Worm (Caenorhabditis elegans): ENCODE data around the gene srx-122.

srx-122 gene

DNA sequence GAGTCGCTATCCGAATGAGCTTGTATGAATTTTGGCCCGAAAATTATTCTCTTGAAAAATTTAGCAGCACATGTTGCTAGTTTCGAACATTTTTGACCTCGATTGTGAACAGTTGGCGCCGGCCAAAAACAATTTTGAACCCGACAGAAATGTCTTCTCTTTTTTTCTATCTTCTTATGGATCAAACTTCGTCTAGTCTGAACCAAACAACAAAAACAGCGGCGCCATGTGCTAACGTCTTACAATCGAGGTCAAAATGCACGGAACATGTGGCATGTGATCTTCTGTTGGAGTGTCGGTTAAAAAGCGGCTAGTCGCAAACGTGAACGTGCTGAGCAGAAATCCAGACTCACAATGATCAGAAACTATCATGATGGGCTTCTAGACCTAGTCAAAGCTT, 21.5 kb downstream of the srx-122 start:
- peak; percentile 9 for TF ChIP-seq K12H6.12 (tag; optimal IDR thresholded peaks at IDR 0.05)
- TF ChIP-seq unc-130 (GFP tag; optimal IDR thresholded peaks at IDR 0.05), result no peak
- TF ChIP-seq mcd-1 (GFP tag; IDR thresholded peaks at IDR 0.05), result no peak
- TF ChIP-seq F23B12.7 (tag; optimal IDR thresholded peaks at IDR 0.05; ENCODE audit: insufficient read depth), result no peak

- TF ChIP-seq ceh-40 (GFP tag; IDR thresholded peaks at IDR 0.05), result no peak
- TF ChIP-seq C06A6.2 (GFP tag; conservative IDR thresholded peaks at IDR 0.05), result no peak
- no peak for TF ChIP-seq ets-4 (GFP tag; optimal IDR thresholded peaks at IDR 0.05)
- no peak for TF ChIP-seq ceh-58 (GFP tag; IDR thresholded peaks at IDR 0.05)
- no peak for TF ChIP-seq tlf-1 (GFP tag; optimal IDR thresholded peaks at IDR 0.05)
- no peak for TF ChIP-seq pbrm-1 (GFP tag; IDR thresholded peaks at IDR 0.05)
- TF ChIP-seq Y53F4B.3 (GFP tag; IDR thresholded peaks at IDR 0.05), result no peak
- no peak for TF ChIP-seq fkh-3 (tag; optimal IDR thresholded peaks at IDR 0.05)
- no peak for TF ChIP-seq F52B5.7 (tag; optimal IDR thresholded peaks at IDR 0.05)
- no peak for TF ChIP-seq somi-1 (GFP tag; optimal IDR thresholded peaks at IDR 0.05)
- TF ChIP-seq aptf-3 (GFP tag; IDR thresholded peaks at IDR 0.05), result no peak
- TF ChIP-seq lin-40 (tag; optimal IDR thresholded peaks at IDR 0.05), result no peak
- no peak for TF ChIP-seq nhr-179 (tag; optimal IDR thresholded peaks at IDR 0.05)
- TF ChIP-seq F57A8.1 (GFP tag; optimal IDR thresholded peaks at IDR 0.05), result no peak
- TF ChIP-seq nhr-90 (tag; optimal IDR thresholded peaks at IDR 0.05), result no peak
- no peak for TF ChIP-seq lin-35 (GFP tag; optimal IDR thresholded peaks at IDR 0.05)
- TF ChIP-seq akir-1 (GFP tag; optimal IDR thresholded peaks at IDR 0.05), result no peak
Observed at ce11 chrV:3275033-3275432, 22.6 kb downstream of the srx-122 start, which contains the start of gene T28A11.3. Gene T28A11.3, plus strand, starts transcription at chrV:3275333.

DNA sequence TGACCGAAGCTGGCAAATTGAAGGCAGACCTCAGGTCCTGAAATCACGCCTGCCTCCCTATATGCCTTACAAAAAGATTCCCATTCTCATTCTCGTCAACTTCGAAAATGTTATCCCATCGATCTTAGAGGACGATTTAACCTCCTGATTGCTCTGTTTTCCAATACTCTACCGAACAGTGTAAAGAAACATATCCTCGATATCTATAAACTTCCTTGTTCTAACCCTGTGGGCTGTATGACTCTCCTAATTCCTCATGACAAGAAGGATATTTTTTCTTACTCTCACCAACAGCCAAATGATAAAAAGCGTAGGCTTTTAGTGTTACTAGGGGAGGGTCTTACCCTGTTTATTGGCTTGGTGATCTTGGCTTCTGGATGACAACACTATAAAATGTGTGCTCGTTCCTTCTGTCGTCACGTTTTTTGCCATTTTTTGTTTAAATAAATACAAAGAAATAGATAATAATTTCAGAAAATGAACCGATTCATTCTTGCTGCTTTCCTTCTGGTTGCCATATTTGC, 24.0 kb downstream of the srx-122 start, which contains the start of gene T28A11.4:
T28A11.4 (plus strand) TSS at position 474 of the 524 bp plus-strand sequence.
- TF ChIP-seq nfyb-1 (GFP tag; IDR thresholded peaks at IDR 0.05) (no peak), aptf-2 (GFP tag; conservative IDR thresholded peaks at IDR 0.05) (no peak), aptf-3 (GFP tag; IDR thresholded peaks at IDR 0.05) (no peak), egl-44 (GFP tag; IDR thresholded peaks at IDR 0.05) (no peak), lin-54 (GFP tag; optimal IDR thresholded peaks at IDR 0.05) (no peak), dpff-1 (tag; optimal IDR thresholded peaks at IDR 0.05) (no peak), bed-1 (GFP tag; IDR thresholded peaks at IDR 0.05) (no peak), lsy-27 (tag; optimal IDR thresholded peaks at IDR 0.05; ENCODE audit: borderline replicate concordance, insufficient read depth) (no peak), Y79H2A.3 (GFP tag; conservative IDR thresholded peaks at IDR 0.05) (no peak), F57A8.1 (GFP tag; optimal IDR thresholded peaks at IDR 0.05) (no peak), C06A6.2 (GFP tag; conservative IDR thresholded peaks at IDR 0.05) (no peak), F52B5.7 (tag; optimal IDR thresholded peaks at IDR 0.05) (no peak), mel-28 (tag; optimal IDR thresholded peaks at IDR 0.05; ENCODE audit: borderline replicate concordance) (no peak)

DNA sequence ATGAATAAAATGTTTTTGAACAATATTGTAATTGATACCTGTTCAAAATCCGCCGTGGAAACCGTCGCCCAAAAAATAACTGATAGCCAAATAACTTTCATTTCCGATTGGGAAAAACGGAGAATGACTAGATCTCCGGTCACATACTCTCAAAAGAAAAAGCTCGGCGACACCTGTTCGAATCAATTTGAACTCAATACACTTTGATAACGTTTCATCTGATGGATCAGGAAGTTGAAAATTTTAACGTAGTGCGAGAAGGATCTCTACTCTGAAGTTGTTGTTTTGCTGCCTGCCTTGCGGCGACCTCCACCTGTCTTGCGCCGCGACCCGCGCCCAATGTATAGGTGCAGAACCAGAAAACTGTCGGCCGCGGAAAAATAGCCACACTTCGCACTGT, 24.5 kb downstream of the srx-122 start, which contains the start of gene T28A11.20:
T28A11.20 (minus strand) TSS at position 101 of the 400 bp plus-strand sequence.
- no peak for TF ChIP-seq egrh-3 (GFP tag; IDR thresholded peaks at IDR 0.05)
- TF ChIP-seq ztf-25 (GFP tag; IDR thresholded peaks at IDR 0.05), result no peak
- no peak for TF ChIP-seq efl-1 (GFP tag; optimal IDR thresholded peaks at IDR 0.05)
- TF ChIP-seq F49E8.2 (tag; optimal IDR thresholded peaks at IDR 0.05; ENCODE audit: insufficient read depth), result no peak
- no peak for TF ChIP-seq die-1 (tag; optimal IDR thresholded peaks at IDR 0.05)
- no peak for TF ChIP-seq nhr-179 (tag; optimal IDR thresholded peaks at IDR 0.05)
- no peak for TF ChIP-seq F55B11.4 (tag; optimal IDR thresholded peaks at IDR 0.05; ENCODE audit: borderline replicate concordance, insufficient read depth)
- no peak for TF ChIP-seq fkh-3 (tag; optimal IDR thresholded peaks at IDR 0.05)
- no peak for TF ChIP-seq pha-4 (tag; optimal IDR thresholded peaks at IDR 0.05)
- TF ChIP-seq hlh-26 (GFP tag; conservative IDR thresholded peaks at IDR 0.05), result no peak
- TF ChIP-seq Y53F4B.3 (GFP tag; IDR thresholded peaks at IDR 0.05), result no peak
- no peak for TF ChIP-seq K11D2.4 (GFP tag; IDR thresholded peaks at IDR 0.05)
- no peak for TF ChIP-seq lir-1 (GFP tag; conservative IDR thresholded peaks at IDR 0.05)
- TF ChIP-seq xnd-1 (tag; optimal IDR thresholded peaks at IDR 0.05), result no peak

Data from whole organism, young adult.